Worm (Caenorhabditis elegans) whole organism, L4/young adult: ENCODE data around the gene cutl-21.

ENCODE experiments used
- W03F9.2 ChIP-seq: fragments of 150-350 bp; optimal IDR thresholded peaks from 2 replicates; lab custom pipeline; 2014; ENCODE audit warnings: missing biosample characterization, missing genetic modification characterization
- dao-5 ChIP-seq: sonication (generic microtip); optimal IDR thresholded peaks from 2 replicates; lab custom pipeline; 2016; ENCODE audit warnings: missing genotype, missing genetic modification characterization, moderate library complexity, missing compliant biosample characterization
- him-1 ChIP-seq: sonication (generic microtip); optimal IDR thresholded peaks from 2 replicates; lab custom pipeline; 2016; ENCODE audit warnings: missing genotype, missing genetic modification reagents, missing genetic modification characterization, missing compliant biosample characterization

ce11 chrX:1012385-1012866 lies 8.3 kb downstream of the cutl-21 start:
- TF ChIP-seq W03F9.2 (tag; lab: Kevin White, UChicago), result no peak
- TF ChIP-seq him-1 (tag; lab: Kevin White, UChicago), result no peak
- no peak for TF ChIP-seq dao-5 (tag; lab: Kevin White, UChicago)
